Fruit fly (Drosophila melanogaster): ENCODE data around the gene if.

if gene

dm6 chrX:16813226-16813625 is 30.0 kb upstream of the if start (continued):
- TF ChIP-seq CG15696 (tag; optimal IDR thresholded peaks at IDR 0.05): no peak
- TF ChIP-seq kay (GFP tag; optimal IDR thresholded peaks at IDR 0.05): no peak
- no peak for TF ChIP-seq Hsf (GFP tag; optimal IDR thresholded peaks at IDR 0.05)
- no peak for TF ChIP-seq Sin3A (optimal IDR thresholded peaks at IDR 0.05)
- TF ChIP-seq Kr (GFP tag; optimal IDR thresholded peaks at IDR 0.05): no peak
- no peak for TF ChIP-seq crp (GFP tag; optimal IDR thresholded peaks at IDR 0.05)
- TF ChIP-seq Lim3 (GFP tag; IDR thresholded peaks at IDR 0.05): no peak
- no peak for TF ChIP-seq h (optimal IDR thresholded peaks at IDR 0.05)
- no peak for TF ChIP-seq sqz (GFP tag; optimal IDR thresholded peaks at IDR 0.05)
- TF ChIP-seq br (optimal IDR thresholded peaks at IDR 0.05): no peak
- TF ChIP-seq CG11093 (GFP tag; IDR thresholded peaks at IDR 0.05): no peak
- peak; percentile 17 for TF ChIP-seq CG7556 (GFP tag; optimal IDR thresholded peaks at IDR 0.05)
- TF ChIP-seq dpn (GFP tag; optimal IDR thresholded peaks at IDR 0.05): no peak
- peak; percentile 47; the same call in 1 of the 2 replicates for TF ChIP-seq Ada2b (GFP tag; IDR thresholded peaks at IDR 0.05)
- no peak for TF ChIP-seq Hmr (GFP tag; optimal IDR thresholded peaks at IDR 0.05)
- no peak for TF ChIP-seq sd (tag; optimal IDR thresholded peaks at IDR 0.05)
- TF ChIP-seq mirr (GFP tag; optimal IDR thresholded peaks at IDR 0.05): no peak
- no peak for TF ChIP-seq CG2875 (GFP tag; optimal IDR thresholded peaks at IDR 0.05)
- TF ChIP-seq sim (GFP tag; IDR thresholded peaks at IDR 0.05): no peak
- no peak for TF ChIP-seq CG33213 (GFP tag; optimal IDR thresholded peaks at IDR 0.05)
- TF ChIP-seq ewg (GFP tag; optimal IDR thresholded peaks at IDR 0.05): no peak
- TF ChIP-seq gro (GFP tag; optimal IDR thresholded peaks at IDR 0.05): no peak
- TF ChIP-seq CG7928 (GFP tag; optimal IDR thresholded peaks at IDR 0.05): no peak
- TF ChIP-seq onecut (GFP tag; IDR thresholded peaks at IDR 0.05): no peak
- TF ChIP-seq otp (GFP tag; IDR thresholded peaks at IDR 0.05): no peak
- TF ChIP-seq CG7987 (GFP tag; optimal IDR thresholded peaks at IDR 0.05): no peak
- TF ChIP-seq Dek (tag; optimal IDR thresholded peaks at IDR 0.05): no peak
- TF ChIP-seq CG2678 (tag; optimal IDR thresholded peaks at IDR 0.05): peak; percentile 51
- TF ChIP-seq ash1 (GFP tag; optimal IDR thresholded peaks at IDR 0.05): no peak
- peak in 1 of 2 experiments; percentile 66 for TF ChIP-seq Hr51 (GFP tag; optimal IDR thresholded peaks at IDR 0.05)
- TF ChIP-seq disco-r (GFP tag; optimal IDR thresholded peaks at IDR 0.05): no peak
- TF ChIP-seq peb (GFP tag; IDR thresholded peaks at IDR 0.05): no peak
- TF ChIP-seq CG30020 (tag; optimal IDR thresholded peaks at IDR 0.05): no peak
- TF ChIP-seq aop (GFP tag; IDR thresholded peaks at IDR 0.05): no peak
- TF ChIP-seq CG12391 (tag; optimal IDR thresholded peaks at IDR 0.05): peak; percentile 43
- TF ChIP-seq CG7839 (tag; optimal IDR thresholded peaks at IDR 0.05): peak; percentile 27
- TF ChIP-seq CG8944 (GFP tag; optimal IDR thresholded peaks at IDR 0.05): no peak
- TF ChIP-seq Mad (GFP tag; optimal IDR thresholded peaks at IDR 0.05): no peak
- TF ChIP-seq Ets97D (GFP tag; optimal IDR thresholded peaks at IDR 0.05): no peak
- no peak for TF ChIP-seq caup (GFP tag; optimal IDR thresholded peaks at IDR 0.05; ENCODE audit: severe bottlenecking)
- TF ChIP-seq B-H2 (GFP tag; optimal IDR thresholded peaks at IDR 0.05): no peak
- TF ChIP-seq al (GFP tag; IDR thresholded peaks at IDR 0.05): no peak
- TF ChIP-seq CG13624 (GFP tag; optimal IDR thresholded peaks at IDR 0.05): no peak
- no peak for TF ChIP-seq CG14667 (GFP tag; IDR thresholded peaks at IDR 0.05)
- TF ChIP-seq CG31365 (tag; optimal IDR thresholded peaks at IDR 0.05): no peak
- TF ChIP-seq CG34376 (GFP tag; optimal IDR thresholded peaks at IDR 0.05): no peak
- no peak for TF ChIP-seq run (tag; optimal IDR thresholded peaks at IDR 0.05)
- no peak for TF ChIP-seq CG8089 (GFP tag; optimal IDR thresholded peaks at IDR 0.05)
- TF ChIP-seq CG15073 (GFP tag; optimal IDR thresholded peaks at IDR 0.05): no peak
- TF ChIP-seq CG2199 (GFP tag; IDR thresholded peaks at IDR 0.05): no peak
- TF ChIP-seq Gug (GFP tag; IDR thresholded peaks at IDR 0.05): no peak
- no peak for TF ChIP-seq wor (GFP tag; IDR thresholded peaks at IDR 0.05)
- TF ChIP-seq CG10267 (tag; optimal IDR thresholded peaks at IDR 0.05): peak; percentile 14
